Worm (Caenorhabditis elegans) whole organism, L1 larva: ENCODE data around the gene Y37E11B.6.
A peak's percentile ranks its signal among the peaks of the same experiment; 100 is the strongest.

Source experiments
- C04F5.9 ChIP-seq: sonication (generic microtip); optimal IDR thresholded peaks from 2 replicates; lab custom pipeline; 2016; ENCODE audit warnings: missing genetic modification characterization, missing compliant biosample characterization
- C34B4.2 ChIP-seq: sonication (generic microtip); optimal IDR thresholded peaks from 2 replicates; lab custom pipeline; 2017; ENCODE audit warnings: mild to moderate bottlenecking, missing genetic modification characterization, missing compliant biosample characterization
- F16B12.6 ChIP-seq: fragments of 150-350 bp; optimal IDR thresholded peaks from 2 replicates; lab custom pipeline; 2014; ENCODE audit warnings: missing biosample characterization, missing genetic modification characterization
- alr-1 ChIP-seq: fragments of 200-800 bp; sonication (Bioruptor generic); optimal IDR thresholded peaks from 2 replicates; lab custom pipeline; 2018; ENCODE audit warnings: borderline replicate concordance, mild to moderate bottlenecking, missing genetic modification characterization, missing compliant biosample characterization
- aly-2 ChIP-seq: fragments of 150-350 bp; optimal IDR thresholded peaks from 2 replicates; lab custom pipeline; 2014; ENCODE audit warnings: missing biosample characterization, missing genetic modification characterization
- ama-1 ChIP-seq: fragments of 150-350 bp; optimal IDR thresholded peaks from 2 replicates; lab custom pipeline; 2014
- blmp-1 ChIP-seq: fragments of 150-350 bp; optimal IDR thresholded peaks from 2 replicates; lab custom pipeline; 2014; ENCODE audit warnings: missing biosample characterization, missing genetic modification characterization
- ceh-82 ChIP-seq, 3 experiments: fragments of 150-350 bp in 1 of 3; sonication (generic microtip) in 2 of 3; optimal IDR thresholded peaks; 2 replicates each; lab custom pipeline; 2014 to 2017; ENCODE audit warnings: missing biosample characterization in 3 of 3, missing genetic modification characterization in 3 of 3
- ceh-90 ChIP-seq: sonication (generic microtip); optimal IDR thresholded peaks from 2 replicates; lab custom pipeline; 2016; ENCODE audit warnings: missing genetic modification characterization, missing compliant biosample characterization
- ces-1 ChIP-seq: fragments of 150-350 bp; optimal IDR thresholded peaks from 2 replicates; lab custom pipeline; 2014; ENCODE audit warnings: missing biosample characterization, missing genetic modification reagents, missing genetic modification characterization
- dsc-1 ChIP-seq: sonication (generic microtip); optimal IDR thresholded peaks from 2 replicates; lab custom pipeline; 2016; ENCODE audit warnings: mild to moderate bottlenecking, missing genetic modification characterization, missing compliant biosample characterization
- efl-1 ChIP-seq, 4 experiments: fragments of 150-350 bp; optimal IDR thresholded peaks in 3 of 4; peaks in 1 of 4; 1 replicate in 1 of 4; 2 replicates in 3 of 4; lab custom pipeline; 2014; ENCODE audit warnings: missing biosample characterization in 2 of 4, missing genetic modification characterization in 2 of 4, missing genetic modification reagents in 2 of 4
- efl-3 ChIP-seq: fragments of 200-800 bp; sonication (Bioruptor generic); optimal IDR thresholded peaks from 2 replicates; lab custom pipeline; 2018; ENCODE audit warnings: mild to moderate bottlenecking, missing genetic modification characterization, missing compliant biosample characterization
- egl-13 ChIP-seq: sonication (generic microtip); optimal IDR thresholded peaks from 2 replicates; lab custom pipeline; 2016; ENCODE audit warnings: missing genotype, missing genetic modification reagents, missing genetic modification characterization, missing compliant biosample characterization
- egl-27 ChIP-seq, 2 experiments: fragments of 150-350 bp in 1 of 2; sonication (generic microtip); optimal IDR thresholded peaks; 3 replicates each; lab custom pipeline; 2017 to 2018; ENCODE audit warnings: missing biosample characterization in 2 of 2, missing genetic modification characterization in 2 of 2, missing genetic modification reagents in 2 of 2
- elt-2 ChIP-seq: sonication (generic microtip); optimal IDR thresholded peaks from 2 replicates; lab custom pipeline; 2016; ENCODE audit warnings: missing genetic modification characterization, mild to moderate bottlenecking, inconsistent platforms, missing compliant biosample characterization, missing genetic modification reagents
- ets-5 ChIP-seq: fragments of 200-800 bp; sonication (Bioruptor generic); IDR thresholded peaks from 2 replicates; pipeline ENCODE4 v1.3.6; 2022; ENCODE audit warnings: missing genetic modification characterization, missing compliant biosample characterization
- fkh-10 ChIP-seq: sonication (generic microtip); optimal IDR thresholded peaks from 2 replicates; lab custom pipeline; 2017; ENCODE audit warnings: missing biosample characterization, missing genetic modification reagents, missing genetic modification characterization
- fkh-8 ChIP-seq: sonication (generic microtip); optimal IDR thresholded peaks from 2 replicates; lab custom pipeline; 2016; ENCODE audit warnings: mild to moderate bottlenecking, missing genetic modification characterization, missing compliant biosample characterization
- fos-1 ChIP-seq: fragments of 150-350 bp; optimal IDR thresholded peaks from 2 replicates; lab custom pipeline; 2014; ENCODE audit warnings: missing biosample characterization, missing genetic modification characterization
- hlh-17 ChIP-seq: fragments of 200-800 bp; sonication (Bioruptor generic); optimal IDR thresholded peaks from 2 replicates; lab custom pipeline; 2018; ENCODE audit warnings: missing genetic modification characterization, mild to moderate bottlenecking, missing compliant biosample characterization, moderate library complexity, borderline replicate concordance
- irx-1 ChIP-seq: sonication (generic microtip); optimal IDR thresholded peaks from 2 replicates; lab custom pipeline; 2016; ENCODE audit warnings: missing genetic modification characterization, missing compliant biosample characterization
- jun-1 ChIP-seq: fragments of 150-350 bp; optimal IDR thresholded peaks from 2 replicates; lab custom pipeline; 2014; ENCODE audit warnings: missing biosample characterization, missing genetic modification reagents, missing genetic modification characterization
- lin-13 ChIP-seq: fragments of 150-350 bp; optimal IDR thresholded peaks from 2 replicates; lab custom pipeline; 2014; ENCODE audit warnings: missing biosample characterization, missing genetic modification reagents, missing genetic modification characterization
- lin-15B ChIP-seq: fragments of 150-350 bp; sonication (generic microtip); optimal IDR thresholded peaks from 3 replicates; lab custom pipeline; 2014; ENCODE audit warnings: missing biosample characterization, missing genetic modification characterization
- lin-39 ChIP-seq: fragments of 150-350 bp; optimal IDR thresholded peaks from 2 replicates; lab custom pipeline; 2014; ENCODE audit warnings: missing biosample characterization, missing genetic modification reagents, missing genetic modification characterization
- lir-3 ChIP-seq: sonication (generic microtip); optimal IDR thresholded peaks from 2 replicates; lab custom pipeline; 2016; ENCODE audit warnings: mild to moderate bottlenecking, missing genetic modification characterization, moderate library complexity, missing compliant biosample characterization; ENCODE audit not compliant: poor library complexity
- lsy-2 ChIP-seq, 2 experiments: fragments of 150-350 bp; optimal IDR thresholded peaks; 2 replicates each; lab custom pipeline; 2014; ENCODE audit warnings: missing biosample characterization in 2 of 2, missing genetic modification characterization in 2 of 2
- mab-9 ChIP-seq: fragments of 200-800 bp; sonication (Bioruptor generic); IDR thresholded peaks from 2 replicates; pipeline ENCODE4 v1.3.6; 2022; ENCODE audit warnings: missing genetic modification reagents, missing genetic modification characterization, missing compliant biosample characterization
- mdl-1 ChIP-seq, 2 experiments: fragments of 150-350 bp; optimal IDR thresholded peaks; 2 replicates each; lab custom pipeline; 2014 to 2017; ENCODE audit warnings: missing biosample characterization in 2 of 2, missing genetic modification characterization in 2 of 2, inconsistent platforms in 1 of 2
- mef-2 ChIP-seq: fragments of 150-350 bp; optimal IDR thresholded peaks from 2 replicates; lab custom pipeline; 2014; ENCODE audit warnings: missing biosample characterization, missing genetic modification characterization
- nhr-11 ChIP-seq: fragments of 150-350 bp; optimal IDR thresholded peaks from 2 replicates; lab custom pipeline; 2014; ENCODE audit warnings: missing biosample characterization, missing genetic modification characterization
- nhr-19 ChIP-seq: fragments of 200-800 bp; sonication (Bioruptor generic); conservative IDR thresholded peaks from 2 replicates; pipeline ENCODE4 v1.3.6; 2022; ENCODE audit warnings: missing genetic modification characterization, missing compliant biosample characterization
- nhr-20 ChIP-seq: sonication (generic microtip); optimal IDR thresholded peaks from 2 replicates; lab custom pipeline; 2016; ENCODE audit warnings: mild to moderate bottlenecking, missing genetic modification characterization, missing compliant biosample characterization
- nhr-28 ChIP-seq: fragments of 150-350 bp; optimal IDR thresholded peaks from 2 replicates; lab custom pipeline; 2014; ENCODE audit warnings: missing biosample characterization, missing genetic modification characterization
- nhr-47 ChIP-seq: sonication (generic microtip); optimal IDR thresholded peaks from 2 replicates; lab custom pipeline; 2016; ENCODE audit warnings: mild to moderate bottlenecking, missing genetic modification characterization, moderate library complexity, missing compliant biosample characterization
- nhr-71 ChIP-seq: sonication (generic microtip); optimal IDR thresholded peaks from 2 replicates; lab custom pipeline; 2016; ENCODE audit warnings: mild to moderate bottlenecking, missing genetic modification characterization, moderate library complexity, missing compliant biosample characterization
- nhr-76 ChIP-seq: sonication (generic microtip); optimal IDR thresholded peaks from 2 replicates; lab custom pipeline; 2017; ENCODE audit warnings: missing biosample characterization, missing genetic modification characterization
- nhr-77 ChIP-seq: fragments of 150-350 bp; optimal IDR thresholded peaks from 2 replicates; lab custom pipeline; 2014; ENCODE audit warnings: missing biosample characterization, missing genetic modification characterization
- nhr-85 ChIP-seq: sonication (generic microtip); peaks from one replicate; lab custom pipeline; 2016; ENCODE audit warnings: missing genetic modification characterization, inconsistent platforms, missing compliant biosample characterization
- nhr-90 ChIP-seq: sonication (generic microtip); optimal IDR thresholded peaks from 2 replicates; lab custom pipeline; 2016; ENCODE audit warnings: mild to moderate bottlenecking, missing genetic modification characterization, missing compliant biosample characterization; ENCODE audit not compliant: poor library complexity
- pax-3 ChIP-seq: fragments of 200-800 bp; sonication (Bioruptor generic); optimal IDR thresholded peaks from 2 replicates; lab custom pipeline; 2018; ENCODE audit warnings: mild to moderate bottlenecking, missing genetic modification characterization, moderate library complexity, missing compliant biosample characterization
- pqm-1 ChIP-seq: sonication (generic microtip); optimal IDR thresholded peaks from 3 replicates; lab custom pipeline; 2017; ENCODE audit warnings: missing biosample characterization, missing genetic modification characterization
- snpc-4 ChIP-seq: fragments of 150-350 bp; optimal IDR thresholded peaks from 2 replicates; lab custom pipeline; 2014; ENCODE audit warnings: missing biosample characterization, missing genetic modification characterization
- sox-4 ChIP-seq: sonication (generic microtip); optimal IDR thresholded peaks from 2 replicates; lab custom pipeline; 2016; ENCODE audit warnings: missing genetic modification characterization, missing compliant biosample characterization
- sptf-1 ChIP-seq: fragments of 150-350 bp; optimal IDR thresholded peaks from 2 replicates; lab custom pipeline; 2014; ENCODE audit warnings: missing biosample characterization, missing genetic modification characterization
- tbx-2 ChIP-seq: sonication (generic microtip); optimal IDR thresholded peaks from 2 replicates; lab custom pipeline; 2016; ENCODE audit warnings: missing genetic modification characterization, missing compliant biosample characterization
- tlp-1 ChIP-seq: fragments of 150-350 bp; optimal IDR thresholded peaks from 2 replicates; lab custom pipeline; 2014; ENCODE audit warnings: missing biosample characterization, missing genetic modification characterization
- unc-130 ChIP-seq: fragments of 150-350 bp; optimal IDR thresholded peaks from 2 replicates; lab custom pipeline; 2017; ENCODE audit warnings: missing biosample characterization, missing genetic modification characterization, inconsistent platforms
- unc-30 ChIP-seq: sonication (generic microtip); optimal IDR thresholded peaks from 2 replicates; lab custom pipeline; 2017; ENCODE audit warnings: missing biosample characterization, missing genetic modification characterization
- unc-62 ChIP-seq: fragments of 150-350 bp; optimal IDR thresholded peaks from 2 replicates; lab custom pipeline; 2014; ENCODE audit warnings: missing biosample characterization, missing genetic modification reagents, missing genetic modification characterization
- unc-86 ChIP-seq: sonication (generic microtip); optimal IDR thresholded peaks from 2 replicates; lab custom pipeline; 2016; ENCODE audit warnings: missing genetic modification characterization, missing compliant biosample characterization
- xbp-1 ChIP-seq: sonication (generic microtip); optimal IDR thresholded peaks from 2 replicates; lab custom pipeline; 2016; ENCODE audit warnings: missing genetic modification characterization, missing compliant biosample characterization
- zip-4 ChIP-seq: fragments of 200-800 bp; sonication (Bioruptor generic); optimal IDR thresholded peaks from 2 replicates; lab custom pipeline; 2018; ENCODE audit warnings: mild to moderate bottlenecking, missing genetic modification characterization, moderate library complexity, missing compliant biosample characterization

The Y37E11B.6 gene

DNA sequence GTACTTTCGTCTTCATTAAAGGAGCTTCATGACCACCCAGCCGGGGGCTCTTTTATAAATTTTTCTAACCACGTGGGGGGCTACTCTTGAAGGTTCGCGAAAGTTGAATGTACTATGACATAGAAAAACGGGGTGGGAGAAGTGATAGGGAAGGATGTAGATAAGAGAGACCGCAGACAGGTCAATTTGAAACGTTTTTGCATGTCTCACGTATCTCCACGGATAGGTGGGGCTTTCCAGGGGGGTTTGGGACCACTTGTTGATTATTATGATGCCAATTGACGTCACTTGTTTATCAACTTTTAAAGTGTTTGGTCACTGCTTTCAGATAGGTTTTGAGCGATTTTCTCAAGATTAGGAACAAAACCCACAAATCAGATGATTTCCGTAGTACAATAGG is 48.4 kb upstream of the Y37E11B.6 start (continued):
- TF ChIP-seq zip-4 (GFP tag; lab: Kevin White, UChicago) (no peak), pax-3 (tag; lab: Kevin White, UChicago) (no peak), blmp-1 (peak; percentile 23), ceh-90 (tag; lab: Kevin White, UChicago) (no peak), lsy-2 (tag; optimal IDR thresholded peaks at IDR 0.05; lab: Kevin White, UChicago) (peak; percentile 11 to 32), elt-2 (tag; lab: Kevin White, UChicago) (no peak), ces-1 (no peak), aly-2 (tag; lab: Kevin White, UChicago) (no peak), nhr-28 (tag; lab: Kevin White, UChicago) (no peak), nhr-77 (no peak), nhr-20 (peak; percentile 73), tlp-1 (no peak), ceh-82 (tag; optimal IDR thresholded peaks at IDR 0.05; lab: Kevin White, UChicago) (no peak), nhr-90 (tag; lab: Kevin White, UChicago) (no peak), mdl-1 (tag; optimal IDR thresholded peaks at IDR 0.05; lab: Kevin White, UChicago) (peak in 1 of 2 experiments; percentile 71), fkh-8 (no peak), mef-2 (tag; lab: Kevin White, UChicago) (peak; percentile 55), C34B4.2 (tag; lab: Kevin White, UChicago) (no peak), efl-3 (GFP tag; lab: Kevin White, UChicago) (no peak), alr-1 (no peak), pqm-1 (tag; lab: Kevin White, UChicago) (no peak), snpc-4 (no peak), fkh-10 (no peak), fos-1 (tag; lab: Kevin White, UChicago) (no peak), lin-13 (GFP tag; lab: Kevin White, UChicago) (no peak), nhr-76 (no peak), sptf-1 (tag; lab: Kevin White, UChicago) (no peak), mab-9 (GFP tag; lab: Robert Waterston, UW) (no peak), lir-3 (peak; percentile 30), jun-1 (tag; lab: Kevin White, UChicago) (no peak), lin-15B (tag; lab: Kevin White, UChicago) (no peak), efl-1 (optimal IDR thresholded peaks at IDR 0.05; lab: Kevin White, UChicago) (no peak), efl-1 (GFP tag; optimal IDR thresholded peaks at IDR 0.05 in 1 of 2; lab: Kevin White, UChicago) (no peak), egl-13 (tag; lab: Kevin White, UChicago) (no peak), nhr-11 (tag; lab: Kevin White, UChicago) (no peak), ets-5 (GFP tag; lab: Robert Waterston, UW) (no peak), unc-30 (tag; lab: Kevin White, UChicago) (no peak), nhr-19 (GFP tag; lab: Robert Waterston, UW) (peak; percentile 81), unc-86 (no peak), lin-39 (peak; percentile 31), C04F5.9 (tag; lab: Kevin White, UChicago) (no peak), nhr-47 (tag; lab: Kevin White, UChicago) (peak; percentile 24), sox-4 (tag; lab: Kevin White, UChicago) (no peak), irx-1 (tag; lab: Kevin White, UChicago) (no peak), tbx-2 (tag; lab: Kevin White, UChicago) (peak; percentile 10), egl-27 (tag; optimal IDR thresholded peaks at IDR 0.05; lab: Kevin White, UChicago) (no peak), unc-130 (tag; lab: Kevin White, UChicago) (peak; percentile 77), unc-62 (GFP tag; lab: Kevin White, UChicago) (no peak), xbp-1 (tag; lab: Kevin White, UChicago) (no peak), F16B12.6 (tag; lab: Kevin White, UChicago) (no peak), ama-1 (lab: Kevin White, UChicago) (no peak), hlh-17 (no peak), nhr-85 (tag; lab: Kevin White, UChicago) (peak; percentile 62), dsc-1 (tag; lab: Kevin White, UChicago) (no peak), nhr-71 (tag; lab: Kevin White, UChicago) (peak; percentile 89)
